Fruit fly (Drosophila melanogaster) whole organism, embryonic: ENCODE results near the gene CG3119.

Source experiments
- C15 ChIP-seq: fragments of 200-800 bp; sonication (Bioruptor generic); IDR thresholded peaks from 3 replicates; pipeline ENCODE4 v1.3.6; 2022; ENCODE audit warnings: missing biosample characterization, missing genetic modification characterization
- CG10147 ChIP-seq: fragments of 200-800 bp; sonication (Bioruptor generic); optimal IDR thresholded peaks from 2 replicates; lab custom pipeline; 2019; ENCODE audit warnings: missing biosample characterization, mild to moderate bottlenecking, missing genetic modification characterization, moderate library complexity
- CG16863 ChIP-seq: fragments of 200-800 bp; sonication (Bioruptor generic); optimal IDR thresholded peaks from 3 replicates; lab custom pipeline; 2016; ENCODE audit warnings: missing biosample characterization, missing genetic modification characterization
- CG6254 ChIP-seq: fragments of 200-800 bp; sonication (Bioruptor generic); optimal IDR thresholded peaks from 3 replicates; lab custom pipeline; 2017; ENCODE audit warnings: mild to moderate bottlenecking, missing biosample characterization, missing genetic modification reagents, missing genetic modification characterization

DNA sequence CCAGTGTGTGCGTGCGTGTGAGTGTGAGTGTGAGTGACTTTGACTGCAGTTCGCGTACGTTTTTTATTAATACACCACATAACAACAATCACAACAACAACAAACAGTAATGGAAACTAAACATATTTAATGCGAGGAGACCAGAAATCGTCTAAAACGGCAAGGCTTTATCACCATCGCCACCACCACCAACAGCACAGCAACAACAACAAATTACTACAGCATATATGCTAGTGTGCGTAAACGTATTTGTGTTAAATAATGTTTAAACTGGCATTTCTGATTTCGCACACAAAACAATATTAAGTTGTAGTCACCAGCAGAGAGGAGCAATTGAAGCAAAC is 48.6 kb upstream of the CG3119 start:
- TF ChIP-seq CG10147 (GFP tag; lab: Kevin White, UChicago) (no peak), CG6254 (no peak), CG16863 (GFP tag; lab: Kevin White, UChicago) (no peak), C15 (GFP tag; lab: Robert Waterston, UW) (no peak)
